Fruit fly (Drosophila melanogaster) whole organism, prepupa: ENCODE data around the gene Mst98Ca.
A peak's percentile ranks its signal among the peaks of the same experiment; 100 is the strongest.

Experiments used
- CG10631 ChIP-seq: fragments of 200-800 bp; sonication (Bioruptor generic); optimal IDR thresholded peaks from 2 replicates; lab custom pipeline; 2016; ENCODE audit warnings: missing biosample characterization, missing genetic modification characterization
- CG10669 ChIP-seq: fragments of 200-800 bp; sonication (Bioruptor generic); optimal IDR thresholded peaks from 3 replicates; lab custom pipeline; 2018; ENCODE audit warnings: missing biosample characterization, mild to moderate bottlenecking, missing genetic modification characterization, moderate library complexity
- CG11294 ChIP-seq: fragments of 200-800 bp; sonication (Bioruptor generic); IDR thresholded peaks from 2 replicates; pipeline ENCODE4 v1.3.6; 2022; ENCODE audit warnings: missing biosample characterization, missing genetic modification characterization
- CG11902 ChIP-seq: fragments of 200-800 bp; sonication (Bioruptor generic); optimal IDR thresholded peaks from 3 replicates; lab custom pipeline; 2016; ENCODE audit warnings: missing biosample characterization, missing genetic modification characterization
- CG1621 ChIP-seq: fragments of 200-800 bp; sonication (Bioruptor generic); optimal IDR thresholded peaks from 3 replicates; lab custom pipeline; 2018; ENCODE audit warnings: missing biosample characterization, mild to moderate bottlenecking, missing genetic modification characterization
- CG16779 ChIP-seq: fragments of 200-800 bp; sonication (Bioruptor generic); optimal IDR thresholded peaks from 3 replicates; lab custom pipeline; 2017; ENCODE audit warnings: missing biosample characterization, mild to moderate bottlenecking, missing genetic modification characterization
- CG3032 ChIP-seq: fragments of 200-800 bp; optimal IDR thresholded peaks from 2 replicates; lab custom pipeline; 2019; ENCODE audit warnings: missing biosample characterization, mild to moderate bottlenecking, missing genetic modification characterization, moderate library complexity
- CG31627 ChIP-seq: fragments of 200-800 bp; sonication (Bioruptor generic); optimal IDR thresholded peaks from 3 replicates; lab custom pipeline; 2016; ENCODE audit warnings: missing biosample characterization, missing genetic modification characterization
- CG32006 ChIP-seq: fragments of 200-800 bp; sonication (Bioruptor generic); optimal IDR thresholded peaks from 3 replicates; lab custom pipeline; 2017; ENCODE audit warnings: missing biosample characterization, mild to moderate bottlenecking, missing genetic modification characterization
- CG3919 ChIP-seq: fragments of 200-800 bp; sonication (Bioruptor generic); optimal IDR thresholded peaks from 3 replicates; lab custom pipeline; 2016; ENCODE audit warnings: missing biosample characterization, missing genetic modification characterization
- CG6276 ChIP-seq: fragments of 200-800 bp; sonication (Bioruptor generic); optimal IDR thresholded peaks from 2 replicates; lab custom pipeline; 2017; ENCODE audit warnings: missing biosample characterization, mild to moderate bottlenecking, missing genetic modification characterization
- CG6792 ChIP-seq: fragments of 200-800 bp; sonication (Bioruptor generic); optimal IDR thresholded peaks from 3 replicates; lab custom pipeline; 2016; ENCODE audit warnings: missing biosample characterization, missing genetic modification characterization
- CG6808 ChIP-seq: fragments of 200-800 bp; sonication (Bioruptor generic); optimal IDR thresholded peaks from 3 replicates; lab custom pipeline; 2017; ENCODE audit warnings: missing biosample characterization, missing genetic modification characterization, mild to moderate bottlenecking, moderate library complexity, missing genetic modification reagents
- CG6854 ChIP-seq: fragments of 200-800 bp; sonication (Bioruptor generic); optimal IDR thresholded peaks from 2 replicates; lab custom pipeline; 2017; ENCODE audit warnings: missing biosample characterization, mild to moderate bottlenecking, missing genetic modification characterization
- CG7368 ChIP-seq: fragments of 200-800 bp; sonication (Bioruptor generic); optimal IDR thresholded peaks from 3 replicates; lab custom pipeline; 2016; ENCODE audit warnings: missing biosample characterization, missing genetic modification characterization
- CG8119 ChIP-seq: fragments of 200-800 bp; sonication (Bioruptor generic); IDR thresholded peaks from 3 replicates; pipeline ENCODE4 v1.3.6; 2022; ENCODE audit warnings: missing biosample characterization, missing genetic modification characterization
- CG8319 ChIP-seq: fragments of 200-800 bp; sonication (Bioruptor generic); optimal IDR thresholded peaks from 3 replicates; lab custom pipeline; 2016; ENCODE audit warnings: missing biosample characterization, missing genetic modification characterization
- CG8632 ChIP-seq: fragments of 200-800 bp; sonication (Bioruptor generic); optimal IDR thresholded peaks from 3 replicates; lab custom pipeline; 2016; ENCODE audit warnings: missing biosample characterization, missing genetic modification characterization
- Eip75B ChIP-seq: fragments of 200-800 bp; sonication (Bioruptor generic); optimal IDR thresholded peaks from 3 replicates; lab custom pipeline; 2016; ENCODE audit warnings: missing biosample characterization, missing genetic modification characterization
- Eip78C ChIP-seq: fragments of 200-800 bp; sonication (Bioruptor generic); peaks from one replicate; lab custom pipeline; 2016; ENCODE audit warnings: missing biosample characterization, missing genetic modification characterization
- Eip93F ChIP-seq: fragments of 200-800 bp; sonication (Bioruptor generic); optimal IDR thresholded peaks from 2 replicates; lab custom pipeline; 2016; ENCODE audit warnings: missing biosample characterization, mild to moderate bottlenecking, missing genetic modification characterization
- Ets96B ChIP-seq: fragments of 200-800 bp; optimal IDR thresholded peaks from 2 replicates; lab custom pipeline; 2019; ENCODE audit warnings: missing biosample characterization, mild to moderate bottlenecking, missing genetic modification characterization, moderate library complexity
- Gug ChIP-seq: fragments of 200-800 bp; sonication (Bioruptor generic); IDR thresholded peaks from 2 replicates; pipeline ENCODE4 v1.3.6; 2022; ENCODE audit warnings: missing biosample characterization, missing genetic modification characterization
- Hr38 ChIP-seq: sonication (Bioruptor generic); optimal IDR thresholded peaks from 2 replicates; lab custom pipeline; 2016; ENCODE audit warnings: missing biosample characterization, missing genetic modification characterization
- Hr39 ChIP-seq: fragments of 200-800 bp; sonication (Bioruptor generic); optimal IDR thresholded peaks from 2 replicates; lab custom pipeline; 2016; ENCODE audit warnings: missing biosample characterization, missing genetic modification characterization
- Lpt ChIP-seq: fragments of 200-800 bp; sonication (Bioruptor generic); optimal IDR thresholded peaks from 3 replicates; lab custom pipeline; 2016; ENCODE audit warnings: missing biosample characterization, missing genetic modification characterization
- Met ChIP-seq: fragments of 200-800 bp; sonication (Bioruptor generic); optimal IDR thresholded peaks from 3 replicates; lab custom pipeline; 2016; ENCODE audit warnings: missing biosample characterization, missing genetic modification characterization
- OdsH ChIP-seq: fragments of 200-800 bp; sonication (Bioruptor generic); optimal IDR thresholded peaks from 3 replicates; lab custom pipeline; 2016; ENCODE audit warnings: missing biosample characterization, missing genetic modification characterization
- Smox ChIP-seq: fragments of 200-800 bp; sonication (Bioruptor generic); optimal IDR thresholded peaks from 3 replicates; lab custom pipeline; 2016; ENCODE audit warnings: missing biosample characterization, missing genetic modification characterization
- Sox14 ChIP-seq: fragments of 200-800 bp; sonication (Bioruptor generic); optimal IDR thresholded peaks from 3 replicates; lab custom pipeline; 2016; ENCODE audit warnings: missing biosample characterization, missing genetic modification characterization
- achi ChIP-seq: fragments of 200-800 bp; sonication (Bioruptor generic); optimal IDR thresholded peaks from 3 replicates; lab custom pipeline; 2016; ENCODE audit warnings: missing biosample characterization, missing genetic modification characterization
- cyc ChIP-seq: fragments of 200-800 bp; sonication (Bioruptor generic); optimal IDR thresholded peaks from 3 replicates; lab custom pipeline; 2016; ENCODE audit warnings: missing biosample characterization, missing genetic modification characterization
- dsx ChIP-seq: fragments of 200-800 bp; optimal IDR thresholded peaks from 3 replicates; lab custom pipeline; 2019; ENCODE audit warnings: missing biosample characterization, mild to moderate bottlenecking, missing genetic modification characterization, moderate library complexity; ENCODE audit not compliant: poor library complexity, severe bottlenecking
- eg ChIP-seq: fragments of 200-800 bp; sonication (Bioruptor generic); IDR thresholded peaks from 3 replicates; pipeline ENCODE4 v1.3.6; 2022; ENCODE audit warnings: missing biosample characterization, missing genetic modification characterization
- esn ChIP-seq: fragments of 200-800 bp; sonication (Bioruptor generic); optimal IDR thresholded peaks from 2 replicates; lab custom pipeline; 2016; ENCODE audit warnings: missing biosample characterization, mild to moderate bottlenecking, missing genetic modification characterization, moderate library complexity
- fd59A ChIP-seq: fragments of 200-800 bp; sonication (Bioruptor generic); optimal IDR thresholded peaks from 2 replicates; lab custom pipeline; 2017; ENCODE audit warnings: missing biosample characterization, mild to moderate bottlenecking, missing genetic modification characterization, missing genetic modification reagents
- fd85E ChIP-seq: fragments of 200-800 bp; sonication (Bioruptor generic); optimal IDR thresholded peaks from 3 replicates; lab custom pipeline; 2016; ENCODE audit warnings: missing biosample characterization, missing genetic modification characterization
- fkh ChIP-seq: fragments of 200-800 bp; sonication (Bioruptor generic); optimal IDR thresholded peaks from 3 replicates; lab custom pipeline; 2017; ENCODE audit warnings: missing biosample characterization, mild to moderate bottlenecking, missing genetic modification characterization, moderate library complexity
- lz ChIP-seq: fragments of 200-800 bp; sonication (Bioruptor generic); optimal IDR thresholded peaks from 3 replicates; lab custom pipeline; 2016; ENCODE audit warnings: missing biosample characterization, missing genetic modification characterization
- net ChIP-seq: fragments of 200-800 bp; sonication (Bioruptor generic); optimal IDR thresholded peaks from 3 replicates; lab custom pipeline; 2016; ENCODE audit warnings: missing biosample characterization, missing genetic modification characterization
- pdm3 ChIP-seq: fragments of 200-800 bp; sonication (Bioruptor generic); optimal IDR thresholded peaks from 3 replicates; lab custom pipeline; 2016; ENCODE audit warnings: missing biosample characterization, missing genetic modification characterization
- salr ChIP-seq, 2 experiments: fragments of 200-800 bp; sonication (Bioruptor generic); optimal IDR thresholded peaks; 3 replicates each; lab custom pipeline; 2016 to 2018; ENCODE audit warnings: missing biosample characterization in 2 of 2, missing genetic modification characterization in 2 of 2, mild to moderate bottlenecking in 1 of 2
- spab ChIP-seq: fragments of 200-800 bp; sonication (Bioruptor generic); optimal IDR thresholded peaks from 2 replicates; lab custom pipeline; 2017; ENCODE audit warnings: missing biosample characterization, mild to moderate bottlenecking, missing genetic modification characterization, missing genetic modification reagents
- ss ChIP-seq, 2 experiments: fragments of 200-800 bp; sonication (Bioruptor generic); optimal IDR thresholded peaks; 2 replicates in 1 of 2; 3 replicates in 1 of 2; lab custom pipeline; 2017 to 2018; ENCODE audit warnings: mild to moderate bottlenecking in 2 of 2, missing biosample characterization in 2 of 2, missing genetic modification characterization in 2 of 2, moderate library complexity in 1 of 2
- svp ChIP-seq: fragments of 200-800 bp; sonication (Bioruptor generic); peaks from one replicate; lab custom pipeline; 2016; ENCODE audit warnings: missing biosample characterization, missing genetic modification characterization
- topi ChIP-seq: fragments of 200-800 bp; sonication (Bioruptor generic); optimal IDR thresholded peaks from 3 replicates; lab custom pipeline; 2016; ENCODE audit warnings: missing biosample characterization, missing genetic modification characterization
- vri ChIP-seq: fragments of 200-800 bp; sonication (Bioruptor generic); optimal IDR thresholded peaks from 3 replicates; lab custom pipeline; 2016; ENCODE audit warnings: missing biosample characterization, mild to moderate bottlenecking, missing genetic modification characterization

Mst98Ca gene

dm6 chr3R:28326150-28326965 is 35.2 kb downstream of the Mst98Ca start (continued):
- TF ChIP-seq fd59A (GFP tag; lab: Kevin White, UChicago) (peak; percentile 100), dsx (GFP tag; lab: Kevin White, UChicago) (peak; percentile 100), CG8319 (GFP tag; lab: Kevin White, UChicago) (peak; percentile 100), eg (GFP tag; lab: Robert Waterston, UW) (no peak), Lpt (GFP tag; lab: Kevin White, UChicago) (peak; percentile 100), Hr39 (GFP tag; lab: Kevin White, UChicago) (peak; percentile 100), CG10631 (GFP tag; lab: Kevin White, UChicago) (peak; percentile 100), fkh (GFP tag; lab: Kevin White, UChicago) (peak; percentile 96), net (GFP tag; lab: Kevin White, UChicago) (peak; percentile 100), fd85E (GFP tag; lab: Kevin White, UChicago) (peak; percentile 99), CG6792 (GFP tag; lab: Kevin White, UChicago) (peak; percentile 100), topi (GFP tag; lab: Kevin White, UChicago) (peak; percentile 100), OdsH (peak; percentile 100), CG8632 (peak; percentile 100), CG16779 (peak; percentile 100), Sox14 (GFP tag; lab: Kevin White, UChicago) (peak; percentile 100), CG8119 (GFP tag; lab: Robert Waterston, UW) (no peak), salr (GFP tag; optimal IDR thresholded peaks at IDR 0.05; lab: Kevin White, UChicago) (peak; percentile 100), Smox (peak; percentile 100), CG31627 (peak; percentile 100)

- TF ChIP-seq Eip75B (peak; percentile 28), CG6808 (GFP tag; lab: Kevin White, UChicago) (no peak), CG6854 (GFP tag; lab: Kevin White, UChicago) (no peak), CG6276 (GFP tag; lab: Kevin White, UChicago) (no peak), pdm3 (GFP tag; lab: Kevin White, UChicago) (peak; percentile 48), net (GFP tag; lab: Kevin White, UChicago) (no peak), fd85E (GFP tag; lab: Kevin White, UChicago) (no peak), CG16779 (no peak), CG8319 (GFP tag; lab: Kevin White, UChicago) (peak; percentile 32), Hr38 (GFP tag; lab: Kevin White, UChicago) (no peak), CG32006 (GFP tag; lab: Kevin White, UChicago) (peak; percentile 38), eg (GFP tag; lab: Robert Waterston, UW) (no peak), Ets96B (peak; percentile 0), lz (GFP tag; lab: Kevin White, UChicago) (peak; percentile 31), OdsH (peak; percentile 49), Hr39 (GFP tag; lab: Kevin White, UChicago) (peak; percentile 57), fkh (GFP tag; lab: Kevin White, UChicago) (no peak), CG1621 (tag; lab: Kevin White, UChicago) (no peak), achi (peak; percentile 44), Smox (peak; percentile 54), Sox14 (GFP tag; lab: Kevin White, UChicago) (peak; percentile 20), Gug (GFP tag; lab: Robert Waterston, UW) (no peak), cyc (GFP tag; lab: Kevin White, UChicago) (no peak), fd59A (GFP tag; lab: Kevin White, UChicago) (no peak), CG11294 (GFP tag; lab: Robert Waterston, UW) (no peak), dsx (GFP tag; lab: Kevin White, UChicago) (no peak), CG10669 (GFP tag; lab: Kevin White, UChicago) (peak; percentile 28), esn (peak; percentile 55), vri (no peak), Eip78C (GFP tag; lab: Kevin White, UChicago) (peak; percentile 92), CG7368 (GFP tag; lab: Kevin White, UChicago) (no peak), Eip93F (GFP tag; lab: Kevin White, UChicago) (no peak), CG3919 (GFP tag; lab: Kevin White, UChicago) (peak; percentile 37), CG3032 (tag; lab: Kevin White, UChicago) (no peak), spab (GFP tag; lab: Kevin White, UChicago) (no peak), svp (peak; percentile 71), CG11902 (GFP tag; lab: Kevin White, UChicago) (no peak), Met (peak; percentile 48), ss (GFP tag; optimal IDR thresholded peaks at IDR 0.05; lab: Kevin White, UChicago) (no peak)
Observed at dm6 chr3R:28327132-28327531, 36.0 kb downstream of the Mst98Ca start.
